Fruit fly (Drosophila melanogaster) whole organism, adult: ENCODE data around the gene Hmbs.

Experiments
- CG12768 ChIP-seq: fragments of 200-800 bp; sonication (Bioruptor generic); optimal IDR thresholded peaks from 2 replicates; lab custom pipeline; 2017; ENCODE audit warnings: missing biosample characterization, missing genetic modification characterization, mild to moderate bottlenecking, moderate library complexity, missing genetic modification reagents
- CG14711 ChIP-seq: fragments of 200-800 bp; sonication (Bioruptor generic); optimal IDR thresholded peaks from 2 replicates; lab custom pipeline; 2018; ENCODE audit warnings: missing biosample characterization, mild to moderate bottlenecking, missing genetic modification characterization, moderate library complexity
- CG33017 ChIP-seq: fragments of 200-800 bp; sonication (Bioruptor generic); optimal IDR thresholded peaks from 2 replicates; lab custom pipeline; 2018; ENCODE audit warnings: missing biosample characterization, mild to moderate bottlenecking, missing genetic modification characterization, moderate library complexity
- CG5204 ChIP-seq: fragments of 200-800 bp; sonication (Bioruptor generic); optimal IDR thresholded peaks from 2 replicates; lab custom pipeline; 2016; ENCODE audit warnings: missing biosample characterization, missing genetic modification characterization
- CG7045 ChIP-seq: fragments of 200-800 bp; sonication (Bioruptor generic); optimal IDR thresholded peaks from 2 replicates; lab custom pipeline; 2017; ENCODE audit warnings: missing biosample characterization, mild to moderate bottlenecking, missing genetic modification characterization
- Clk ChIP-seq: fragments of 200-800 bp; sonication (Bioruptor generic); optimal IDR thresholded peaks from 2 replicates; lab custom pipeline; 2017; ENCODE audit warnings: missing biosample characterization, missing genetic modification characterization
- Crg-1 ChIP-seq: fragments of 200-800 bp; sonication (Bioruptor generic); optimal IDR thresholded peaks from 2 replicates; lab custom pipeline; 2016; ENCODE audit warnings: missing biosample characterization, missing genetic modification characterization
- Mnt ChIP-seq: fragments of 200-800 bp; sonication (Bioruptor generic); optimal IDR thresholded peaks from 2 replicates; lab custom pipeline; 2016; ENCODE audit warnings: missing biosample characterization, mild to moderate bottlenecking, missing genetic modification characterization
- bab1 ChIP-seq: fragments of 200-800 bp; sonication (Bioruptor generic); optimal IDR thresholded peaks from 3 replicates; lab custom pipeline; 2019; ENCODE audit warnings: missing biosample characterization, mild to moderate bottlenecking, missing genetic modification characterization, moderate library complexity
- cic ChIP-seq: fragments of 200-800 bp; sonication (Bioruptor generic); optimal IDR thresholded peaks from 2 replicates; lab custom pipeline; 2017; ENCODE audit warnings: missing biosample characterization, mild to moderate bottlenecking, missing genetic modification characterization, moderate library complexity
- kay ChIP-seq: fragments of 200-800 bp; sonication (Bioruptor generic); peaks from one replicate; lab custom pipeline; 2016; ENCODE audit warnings: missing biosample characterization, missing genetic modification characterization, borderline replicate concordance
- pad ChIP-seq: fragments of 200-800 bp; sonication (Bioruptor generic); optimal IDR thresholded peaks from 3 replicates; lab custom pipeline; 2017; ENCODE audit warnings: missing biosample characterization, missing genetic modification characterization, mild to moderate bottlenecking, moderate library complexity, missing genetic modification reagents

DNA sequence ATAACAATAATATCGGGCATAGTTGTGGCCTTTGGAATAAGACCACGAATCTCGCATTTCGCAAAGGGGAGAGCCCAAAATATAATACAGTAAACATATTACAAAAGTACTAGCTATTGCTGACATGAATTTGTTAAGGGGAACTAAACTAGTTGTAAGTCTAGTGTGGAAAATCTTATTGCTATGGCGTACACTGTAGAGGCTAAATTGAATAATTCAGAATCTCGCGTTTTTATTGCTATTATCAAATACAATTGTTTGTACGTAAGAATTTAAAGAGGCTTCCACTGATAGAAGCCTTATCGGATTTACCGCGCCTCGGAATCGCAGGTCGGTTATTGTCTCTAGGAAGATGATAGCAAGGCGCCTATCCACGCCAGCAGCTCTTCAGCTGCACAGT lies 29.4 kb upstream of the Hmbs start:
- TF ChIP-seq cic (GFP tag; lab: Kevin White, UChicago) (peak; percentile 73), kay (GFP tag; lab: Kevin White, UChicago) (no peak), CG12768 (GFP tag; lab: Kevin White, UChicago) (peak; percentile 20), CG5204 (GFP tag; lab: Kevin White, UChicago) (no peak), CG33017 (peak; percentile 21), CG7045 (GFP tag; lab: Kevin White, UChicago) (no peak), Crg-1 (no peak), pad (GFP tag; lab: Kevin White, UChicago) (no peak), Clk (GFP tag; lab: Kevin White, UChicago) (no peak), bab1 (GFP tag; lab: Kevin White, UChicago) (no peak), CG14711 (tag; lab: Kevin White, UChicago) (no peak), Mnt (GFP tag; lab: Kevin White, UChicago) (no peak)
